Comparison of ENCODE assay signal across 1 fruit fly cellular context in the genomic region with DNA sequence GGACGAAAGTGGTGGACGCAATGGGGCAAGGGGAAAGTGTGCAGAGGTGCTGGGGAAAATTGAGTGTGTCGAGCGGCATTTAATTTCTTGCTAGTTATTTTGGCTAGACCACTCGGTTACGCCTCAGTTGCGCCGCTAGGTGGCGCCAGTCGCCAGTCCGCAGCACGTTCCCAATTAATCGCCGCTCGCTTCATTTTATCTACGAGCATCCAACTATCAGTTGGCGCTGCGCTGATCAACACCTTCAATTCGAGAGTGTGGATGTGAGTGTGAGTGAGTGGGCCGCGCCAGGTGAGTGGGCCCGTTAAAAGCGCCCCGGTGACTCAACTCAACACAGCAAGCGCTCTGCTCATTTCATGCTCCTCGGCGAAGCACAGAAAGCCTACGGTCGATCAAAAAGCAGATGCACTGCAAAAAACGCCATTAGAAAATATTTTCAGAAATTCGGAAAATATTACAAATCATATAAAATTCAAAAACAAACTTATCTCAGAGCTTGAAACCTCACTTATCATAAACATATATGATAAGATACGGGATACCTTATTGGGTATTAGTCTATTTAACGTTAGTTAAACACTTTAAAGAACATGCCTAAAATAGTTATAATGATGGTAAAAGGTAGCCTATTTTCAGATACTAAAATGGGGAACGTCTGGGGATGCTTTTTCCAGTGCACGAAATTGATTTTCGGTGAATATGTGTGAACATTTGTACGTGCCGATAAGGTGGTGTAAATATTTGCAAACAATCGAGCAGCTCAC.
TF ChIP-seq lines count a peak whose summit lies in the region.

No protein-coding gene starts in this region.

TF ChIP-seq in whole organism, embryonic, 481 proteins besides CTCF, POLR2A, EP300 and RAD21 (continued from another document and continues in another):
- TF ChIP-seq repo (GFP tag; optimal IDR thresholded peaks at IDR 0.05; lab: Kevin White, UChicago) (peak; percentile 69), CG33213 (GFP tag; optimal IDR thresholded peaks at IDR 0.05; lab: Kevin White, UChicago) (peak; percentile 59), Poxn (GFP tag; IDR thresholded peaks at IDR 0.05; lab: Robert Waterston, UW) (0 out of 2 replicates have a peak, but pooled peaks have one; percentile 13), Dp (GFP tag; optimal IDR thresholded peaks at IDR 0.05; lab: Kevin White, UChicago) (no peak), exex (tag; optimal IDR thresholded peaks at IDR 0.05; lab: Kevin White, UChicago) (peak; percentile 80), sob (GFP tag; IDR thresholded peaks at IDR 0.05; lab: Robert Waterston, UW) (peak; percentile 71), CG6175 (GFP tag; IDR thresholded peaks at IDR 0.05; lab: Robert Waterston, UW) (no peak; the same call in 2 of the 3 replicates), HmgD (GFP tag; optimal IDR thresholded peaks at IDR 0.05; lab: Kevin White, UChicago) (peak; percentile 35), CG2678 (tag; optimal IDR thresholded peaks at IDR 0.05; lab: Kevin White, UChicago) (peak; percentile 94), dan (GFP tag; IDR thresholded peaks at IDR 0.05; lab: Robert Waterston, UW) (no peak), lbe (GFP tag; optimal IDR thresholded peaks at IDR 0.05; lab: Kevin White, UChicago) (peak; percentile 52), PHDP (tag; optimal IDR thresholded peaks at IDR 0.05; lab: Kevin White, UChicago) (peak; percentile 91), CG9727 (GFP tag; optimal IDR thresholded peaks at IDR 0.05; lab: Kevin White, UChicago) (peak; percentile 85), Fer1 (GFP tag; optimal IDR thresholded peaks at IDR 0.05; lab: Kevin White, UChicago) (peak; percentile 91), jing (GFP tag; optimal IDR thresholded peaks at IDR 0.05; lab: Kevin White, UChicago) (peak; percentile 72), CG11247 (GFP tag; IDR thresholded peaks at IDR 0.05; lab: Robert Waterston, UW) (peak; percentile 51), CG10267 (tag; optimal IDR thresholded peaks at IDR 0.05; lab: Kevin White, UChicago) (peak; percentile 71), cas (GFP tag; IDR thresholded peaks at IDR 0.05; lab: Robert Waterston, UW) (no peak), ATbp (GFP tag; optimal IDR thresholded peaks at IDR 0.05; lab: Kevin White, UChicago) (peak; percentile 78), dpn (GFP tag; optimal IDR thresholded peaks at IDR 0.05; lab: Kevin White, UChicago) (peak; percentile 74 to 76), CG14710 (tag; optimal IDR thresholded peaks at IDR 0.05; lab: Kevin White, UChicago) (peak; percentile 57), CG8388 (GFP tag; optimal IDR thresholded peaks at IDR 0.05; lab: Kevin White, UChicago) (peak; percentile 84), Sox100B (GFP tag; optimal IDR thresholded peaks at IDR 0.05; lab: Kevin White, UChicago) (peak; percentile 86), TFAM (GFP tag; optimal IDR thresholded peaks at IDR 0.05; lab: Kevin White, UChicago) (peak; percentile 42), tin (GFP tag; optimal IDR thresholded peaks at IDR 0.05; lab: Kevin White, UChicago) (peak; percentile 38), NC2β (GFP tag; optimal IDR thresholded peaks at IDR 0.05; lab: Kevin White, UChicago) (peak; percentile 7), CG34224 (GFP tag; IDR thresholded peaks at IDR 0.05; lab: Robert Waterston, UW; ENCODE audit: partially characterized antibody) (peak; percentile 19; the same call in 1 of the 3 replicates), Ada2b (GFP tag; IDR thresholded peaks at IDR 0.05; lab: Robert Waterston, UW) (peak; percentile 68), crc (GFP tag; optimal IDR thresholded peaks at IDR 0.05; lab: Kevin White, UChicago) (peak; percentile 76), MBD-R2 (GFP tag; IDR thresholded peaks at IDR 0.05; lab: Robert Waterston, UW) (peak; percentile 36; the same call in 1 of the 2 replicates), Scr (GFP tag; IDR thresholded peaks at IDR 0.05; lab: Robert Waterston, UW; ENCODE audit: partially characterized antibody) (0 out of 2 replicates have a peak, but pooled peaks have one; percentile 7), chm (GFP tag; IDR thresholded peaks at IDR 0.05; lab: Robert Waterston, UW) (peak; percentile 65; the same call in 1 of the 2 replicates), CG12155 (GFP tag; optimal IDR thresholded peaks at IDR 0.05; lab: Kevin White, UChicago) (peak; percentile 81), unpg (GFP tag; optimal IDR thresholded peaks at IDR 0.05; lab: Kevin White, UChicago) (peak; percentile 87), crp (GFP tag; optimal IDR thresholded peaks at IDR 0.05; lab: Kevin White, UChicago) (peak in 1 of 2 experiments; percentile 42), odd (GFP tag; optimal IDR thresholded peaks at IDR 0.05; lab: Kevin White, UChicago) (peak; percentile 85), zfh1 (GFP tag; IDR thresholded peaks at IDR 0.05; lab: Robert Waterston, UW) (peak; percentile 59; the same call in 2 of the 3 replicates), Awh (GFP tag; IDR thresholded peaks at IDR 0.05; lab: Robert Waterston, UW) (peak; percentile 60; the same call in 1 of the 2 replicates), ftz-f1 (GFP tag; optimal IDR thresholded peaks at IDR 0.05; lab: Kevin White, UChicago) (no peak), CG9876 (GFP tag; optimal IDR thresholded peaks at IDR 0.05; lab: Kevin White, UChicago) (peak; percentile 20), Ets65A (GFP tag; lab: Kevin White, UChicago) (peak; percentile 97), CG18599 (GFP tag; optimal IDR thresholded peaks at IDR 0.05; lab: Kevin White, UChicago) (peak; percentile 88), Abd-B (GFP tag; optimal IDR thresholded peaks at IDR 0.05; lab: Kevin White, UChicago) (peak; percentile 78), CG2129 (GFP tag; IDR thresholded peaks at IDR 0.05; lab: Robert Waterston, UW; ENCODE audit: partially characterized antibody) (no peak), esg (GFP tag; conservative IDR thresholded peaks at IDR 0.05; lab: Robert Waterston, UW) (peak; percentile 73), knrl (GFP tag; IDR thresholded peaks at IDR 0.05; lab: Robert Waterston, UW; ENCODE audit: partially characterized antibody) (no peak), CG32767 (GFP tag; IDR thresholded peaks at IDR 0.05; lab: Robert Waterston, UW) (peak; percentile 68; the same call in 1 of the 2 replicates), chn (GFP tag; optimal IDR thresholded peaks at IDR 0.05; lab: Kevin White, UChicago) (peak; percentile 64), fu2 (GFP tag; optimal IDR thresholded peaks at IDR 0.05; lab: Kevin White, UChicago) (peak; percentile 82), ac (GFP tag; optimal IDR thresholded peaks at IDR 0.05; lab: Kevin White, UChicago) (no peak), sim (GFP tag; IDR thresholded peaks at IDR 0.05; lab: Robert Waterston, UW) (no peak), CG12104 (GFP tag; optimal IDR thresholded peaks at IDR 0.05; lab: Kevin White, UChicago) (peak; percentile 84), fd3F (GFP tag; optimal IDR thresholded peaks at IDR 0.05; lab: Kevin White, UChicago) (peak; percentile 81), aop (GFP tag; IDR thresholded peaks at IDR 0.05; lab: Robert Waterston, UW) (no peak), fd64A (GFP tag; optimal IDR thresholded peaks at IDR 0.05; lab: Kevin White, UChicago) (no peak), D19A (tag; optimal IDR thresholded peaks at IDR 0.05; lab: Kevin White, UChicago) (peak; percentile 79), eyg (GFP tag; optimal IDR thresholded peaks at IDR 0.05; lab: Kevin White, UChicago) (peak; percentile 67), CG4707 (GFP tag; optimal IDR thresholded peaks at IDR 0.05; lab: Kevin White, UChicago) (no peak), lilli (GFP tag; optimal IDR thresholded peaks at IDR 0.05; lab: Kevin White, UChicago) (peak; percentile 89), CG15514 (GFP tag; optimal IDR thresholded peaks at IDR 0.05; lab: Kevin White, UChicago) (peak; percentile 69), Sin3A (optimal IDR thresholded peaks at IDR 0.05; lab: Kevin White, UChicago) (no peak), zen (tag; optimal IDR thresholded peaks at IDR 0.05; lab: Kevin White, UChicago) (peak; percentile 56), wdn (GFP tag; IDR thresholded peaks at IDR 0.05; lab: Robert Waterston, UW) (peak; percentile 57; the same call in 1 of the 2 replicates), bcd (GFP tag; optimal IDR thresholded peaks at IDR 0.05; lab: Kevin White, UChicago) (peak; percentile 86), B-H1 (GFP tag; IDR thresholded peaks at IDR 0.05; lab: Robert Waterston, UW) (peak; percentile 58), CG1602 (GFP tag; optimal IDR thresholded peaks at IDR 0.05; lab: Kevin White, UChicago) (peak; percentile 66), CG4730 (GFP tag; IDR thresholded peaks at IDR 0.05; lab: Robert Waterston, UW) (peak; percentile 55), CG11093 (GFP tag; IDR thresholded peaks at IDR 0.05; lab: Robert Waterston, UW) (peak; percentile 60; the same call in 2 of the 3 replicates), CG14965 (GFP tag; optimal IDR thresholded peaks at IDR 0.05; lab: Kevin White, UChicago; ENCODE audit: borderline replicate concordance) (no peak), pita (GFP tag; optimal IDR thresholded peaks at IDR 0.05; lab: Kevin White, UChicago) (no peak), emc (GFP tag; optimal IDR thresholded peaks at IDR 0.05; lab: Kevin White, UChicago) (peak; percentile 52), tap (tag; optimal IDR thresholded peaks at IDR 0.05; lab: Kevin White, UChicago) (peak; percentile 77), Mad (GFP tag; optimal IDR thresholded peaks at IDR 0.05; lab: Kevin White, UChicago) (peak; percentile 71), Myb (GFP tag; optimal IDR thresholded peaks at IDR 0.05; lab: Kevin White, UChicago) (peak; percentile 58), pho (GFP tag; optimal IDR thresholded peaks at IDR 0.05; lab: Kevin White, UChicago) (peak; percentile 83), CG15479 (GFP tag; optimal IDR thresholded peaks at IDR 0.05; lab: Kevin White, UChicago) (no peak), br (optimal IDR thresholded peaks at IDR 0.05; lab: Kevin White, UChicago) (no peak), CG16779 (GFP tag; IDR thresholded peaks at IDR 0.05; lab: Robert Waterston, UW) (no peak), CG11723 (GFP tag; optimal IDR thresholded peaks at IDR 0.05; lab: Kevin White, UChicago) (peak; percentile 67), CG4328 (GFP tag; optimal IDR thresholded peaks at IDR 0.05; lab: Kevin White, UChicago) (peak; percentile 69), tio (GFP tag; optimal IDR thresholded peaks at IDR 0.05; lab: Kevin White, UChicago) (peak; percentile 82), Oli (tag; optimal IDR thresholded peaks at IDR 0.05; lab: Kevin White, UChicago) (peak; percentile 92), CG16815 (GFP tag; optimal IDR thresholded peaks at IDR 0.05; lab: Kevin White, UChicago) (peak; percentile 70), MTF-1 (GFP tag; optimal IDR thresholded peaks at IDR 0.05; lab: Kevin White, UChicago; ENCODE audit: borderline replicate concordance) (no peak), dmrt11E (tag; optimal IDR thresholded peaks at IDR 0.05; lab: Kevin White, UChicago) (peak; percentile 11), CG9215 (GFP tag; IDR thresholded peaks at IDR 0.05; lab: Robert Waterston, UW) (peak; percentile 75), zf30C (GFP tag; optimal IDR thresholded peaks at IDR 0.05; lab: Kevin White, UChicago) (peak; percentile 68), slbo (GFP tag; IDR thresholded peaks at IDR 0.05; lab: Robert Waterston, UW) (peak; percentile 86), inv (GFP tag; IDR thresholded peaks at IDR 0.05; lab: Robert Waterston, UW; ENCODE audit: partially characterized antibody) (no peak), CG10274 (GFP tag; optimal IDR thresholded peaks at IDR 0.05; lab: Kevin White, UChicago) (peak; percentile 54), Sry-δ (GFP tag; optimal IDR thresholded peaks at IDR 0.05; lab: Kevin White, UChicago) (peak; percentile 49), CG31224 (GFP tag; IDR thresholded peaks at IDR 0.05; lab: Robert Waterston, UW) (peak; percentile 56), sc (optimal IDR thresholded peaks at IDR 0.05; lab: Kevin White, UChicago) (no peak), sc (GFP tag; optimal IDR thresholded peaks at IDR 0.05; lab: Kevin White, UChicago) (peak; percentile 53), CG12659 (GFP tag; optimal IDR thresholded peaks at IDR 0.05; lab: Kevin White, UChicago) (peak; percentile 91), CG9609 (GFP tag; optimal IDR thresholded peaks at IDR 0.05; lab: Kevin White, UChicago) (peak; percentile 84), Dek (tag; optimal IDR thresholded peaks at IDR 0.05; lab: Kevin White, UChicago) (peak; percentile 86), CG9817 (tag; optimal IDR thresholded peaks at IDR 0.05; lab: Kevin White, UChicago) (peak; percentile 82), CG13123 (GFP tag; optimal IDR thresholded peaks at IDR 0.05; lab: Kevin White, UChicago) (peak; percentile 59), salm (tag; optimal IDR thresholded peaks at IDR 0.05; lab: Kevin White, UChicago) (peak; percentile 60), Six4 (GFP tag; optimal IDR thresholded peaks at IDR 0.05; lab: Kevin White, UChicago) (peak; percentile 23), ham (GFP tag; IDR thresholded peaks at IDR 0.05; lab: Robert Waterston, UW) (peak; percentile 51; the same call in 1 of the 2 replicates), CoRest (tag; optimal IDR thresholded peaks at IDR 0.05; lab: Kevin White, UChicago) (peak; percentile 92), hth (optimal IDR thresholded peaks at IDR 0.05; lab: Kevin White, UChicago) (no peak), CG9437 (GFP tag; optimal IDR thresholded peaks at IDR 0.05; lab: Kevin White, UChicago) (peak; percentile 76), CG2199 (GFP tag; IDR thresholded peaks at IDR 0.05; lab: Robert Waterston, UW) (no peak), peb (GFP tag; IDR thresholded peaks at IDR 0.05; lab: Robert Waterston, UW) (peak; percentile 46; the same call in 1 of the 2 replicates), CG12236 (GFP tag; optimal IDR thresholded peaks at IDR 0.05; lab: Kevin White, UChicago) (peak; percentile 24), CG4854 (GFP tag; optimal IDR thresholded peaks at IDR 0.05; lab: Kevin White, UChicago) (peak; percentile 55), Bgb (GFP tag; IDR thresholded peaks at IDR 0.05; lab: Robert Waterston, UW; ENCODE audit: partially characterized antibody) (no peak), nmo (GFP tag; optimal IDR thresholded peaks at IDR 0.05; lab: Kevin White, UChicago) (peak; percentile 89), CG18476 (GFP tag; optimal IDR thresholded peaks at IDR 0.05; lab: Kevin White, UChicago) (peak; percentile 63), grau (tag; optimal IDR thresholded peaks at IDR 0.05; lab: Kevin White, UChicago) (peak; percentile 89), ERR (GFP tag; optimal IDR thresholded peaks at IDR 0.05; lab: Kevin White, UChicago) (peak; percentile 58), mld (GFP tag; IDR thresholded peaks at IDR 0.05; lab: Robert Waterston, UW; ENCODE audit: partially characterized antibody) (no peak), tx (GFP tag; optimal IDR thresholded peaks at IDR 0.05; lab: Kevin White, UChicago) (peak; percentile 62), dati (GFP tag; IDR thresholded peaks at IDR 0.05; lab: Robert Waterston, UW) (0 out of 2 replicates have a peak, but pooled peaks have one; percentile 24), tup (GFP tag; optimal IDR thresholded peaks at IDR 0.05; lab: Kevin White, UChicago) (peak; percentile 52)
